Worm (Caenorhabditis elegans): ENCODE results near the gene oatr-1.

oatr-1 gene

ce11 chrIII:6442305-6443125, 46.5 kb upstream of the oatr-1 start, which contains the start of gene mel-32 (continued):
- TF ChIP-seq ztf-25 (GFP tag; IDR thresholded peaks at IDR 0.05) (no peak), nhr-80 (tag; optimal IDR thresholded peaks at IDR 0.05) (peak; percentile 17), efl-1 (GFP tag; optimal IDR thresholded peaks at IDR 0.05) (peak; percentile 97), nfya-2 (GFP tag; IDR thresholded peaks at IDR 0.05) (no peak), tlf-1 (GFP tag; optimal IDR thresholded peaks at IDR 0.05) (peak; percentile 80), ztf-18 (tag; optimal IDR thresholded peaks at IDR 0.05) (no peak), F10E7.11 (tag; optimal IDR thresholded peaks at IDR 0.05) (no peak), madf-10 (tag; optimal IDR thresholded peaks at IDR 0.05) (no peak), F22D6.2 (tag; optimal IDR thresholded peaks at IDR 0.05) (no peak), sdz-38 (tag; optimal IDR thresholded peaks at IDR 0.05) (no peak), lsy-27 (tag; optimal IDR thresholded peaks at IDR 0.05; ENCODE audit: borderline replicate concordance, insufficient read depth) (no peak), unc-62 (GFP tag; optimal IDR thresholded peaks at IDR 0.05) (no peak), sea-2 (GFP tag; IDR thresholded peaks at IDR 0.05) (no peak), attf-6 (GFP tag; IDR thresholded peaks at IDR 0.05) (0 out of 2 replicates have a peak, but pooled peaks have one; percentile 58), zfh-2 (GFP tag; conservative IDR thresholded peaks at IDR 0.05) (no peak), nhr-179 (tag; optimal IDR thresholded peaks at IDR 0.05) (no peak), hrde-1 (tag; optimal IDR thresholded peaks at IDR 0.05; ENCODE audit: borderline replicate concordance) (peak; percentile 12), egl-44 (GFP tag; IDR thresholded peaks at IDR 0.05) (no peak), ztf-28 (GFP tag; IDR thresholded peaks at IDR 0.05) (0 out of 2 replicates have a peak, but pooled peaks have one; percentile 33), F37B4.10 (GFP tag; IDR thresholded peaks at IDR 0.05) (no peak), pbrm-1 (GFP tag; IDR thresholded peaks at IDR 0.05) (peak; percentile 65), aptf-2 (GFP tag; conservative IDR thresholded peaks at IDR 0.05) (0 out of 2 replicates have a peak, but pooled peaks have one; percentile 30), K12H6.12 (tag; optimal IDR thresholded peaks at IDR 0.05) (no peak), zim-3 (tag; optimal IDR thresholded peaks at IDR 0.05) (peak; percentile 55), madf-8 (GFP tag; conservative IDR thresholded peaks at IDR 0.05) (peak; percentile 88), C06A6.2 (GFP tag; conservative IDR thresholded peaks at IDR 0.05) (no peak), Y79H2A.3 (GFP tag; conservative IDR thresholded peaks at IDR 0.05) (peak; percentile 72; the same call in 1 of the 2 replicates), tbp1 (GFP tag; optimal IDR thresholded peaks at IDR 0.05) (peak; percentile 24), F55B11.4 (tag; optimal IDR thresholded peaks at IDR 0.05; ENCODE audit: borderline replicate concordance, insufficient read depth) (no peak), F23B12.7 (tag; optimal IDR thresholded peaks at IDR 0.05; ENCODE audit: insufficient read depth) (peak; percentile 10), lin-26 (GFP tag; IDR thresholded peaks at IDR 0.05) (peak; percentile 67; the same call in 1 of the 2 replicates), B0336.3 (GFP tag; IDR thresholded peaks at IDR 0.05) (0 out of 2 replicates have a peak, but pooled peaks have one; percentile 37), F49E8.2 (tag; optimal IDR thresholded peaks at IDR 0.05; ENCODE audit: insufficient read depth) (no peak), hmg-20 (GFP tag; IDR thresholded peaks at IDR 0.05) (no peak), unc-130 (GFP tag; optimal IDR thresholded peaks at IDR 0.05) (peak; percentile 48), F57C9.4 (tag; optimal IDR thresholded peaks at IDR 0.05) (no peak), tbx-9 (tag; optimal IDR thresholded peaks at IDR 0.05; ENCODE audit: borderline replicate concordance) (no peak), atf-7 (tag; optimal IDR thresholded peaks at IDR 0.05) (no peak), madf-6 (GFP tag; IDR thresholded peaks at IDR 0.05) (peak; percentile 96), ztf-6 (GFP tag; IDR thresholded peaks at IDR 0.05) (no peak), ZK185.1 (tag; optimal IDR thresholded peaks at IDR 0.05; ENCODE audit: poor library complexity, severe bottlenecking) (peak; percentile 64), lin-40 (tag; optimal IDR thresholded peaks at IDR 0.05) (peak; percentile 3), nhr-27 (tag; optimal IDR thresholded peaks at IDR 0.05) (no peak), Y95B8A.8 (GFP tag; IDR thresholded peaks at IDR 0.05) (0 out of 2 replicates have a peak, but pooled peaks have one; percentile 72), cebp-2 (GFP tag; IDR thresholded peaks at IDR 0.05) (no peak), die-1 (tag; optimal IDR thresholded peaks at IDR 0.05) (no peak)
